Fruit fly (Drosophila melanogaster) whole organism, embryonic: ENCODE measurements around the gene CG43060.

Experiments used
- ATbp ChIP-seq: fragments of 200-800 bp; sonication (Bioruptor generic); optimal IDR thresholded peaks from 2 replicates; lab custom pipeline; 2017; ENCODE audit warnings: missing biosample characterization, mild to moderate bottlenecking, missing genetic modification characterization, missing genetic modification reagents
- Atf-2 ChIP-seq: fragments of 200-800 bp; sonication (Bioruptor generic); optimal IDR thresholded peaks from 2 replicates; lab custom pipeline; 2016; ENCODE audit warnings: missing biosample characterization, missing genetic modification characterization
- CG10274 ChIP-seq: fragments of 200-800 bp; sonication (Bioruptor generic); optimal IDR thresholded peaks from 3 replicates; lab custom pipeline; 2017; ENCODE audit warnings: missing biosample characterization, mild to moderate bottlenecking, missing genetic modification characterization
- CG11398 ChIP-seq: fragments of 200-800 bp; sonication (Bioruptor generic); optimal IDR thresholded peaks from 2 replicates; lab custom pipeline; 2016; ENCODE audit warnings: missing biosample characterization, missing genetic modification characterization
- CG13424 ChIP-seq: fragments of 200-800 bp; sonication (Bioruptor generic); optimal IDR thresholded peaks from 2 replicates; lab custom pipeline; 2019; ENCODE audit warnings: missing biosample characterization, mild to moderate bottlenecking, missing genetic modification characterization, moderate library complexity
- CG14014 ChIP-seq: fragments of 200-800 bp; sonication (Bioruptor generic); IDR thresholded peaks from 2 replicates; pipeline ENCODE4 v1.3.6; 2022; ENCODE audit warnings: missing biosample characterization, missing genetic modification characterization
- CG14667 ChIP-seq: fragments of 200-800 bp; sonication (Bioruptor generic); IDR thresholded peaks from 2 replicates; pipeline ENCODE4 v1.3.6; 2022; ENCODE audit warnings: missing biosample characterization, missing genetic modification characterization
- CG14860 ChIP-seq: fragments of 200-800 bp; sonication (Bioruptor generic); IDR thresholded peaks from 3 replicates; pipeline ENCODE4 v1.3.6; 2022; ENCODE audit warnings: missing biosample characterization, missing genetic modification characterization; ENCODE audit not compliant: partially characterized antibody
- CG15011 ChIP-seq: fragments of 200-800 bp; sonication (Bioruptor generic); optimal IDR thresholded peaks from 3 replicates; lab custom pipeline; 2018; ENCODE audit warnings: missing biosample characterization, mild to moderate bottlenecking, missing genetic modification characterization
- CG16815 ChIP-seq: fragments of 200-800 bp; sonication (Bioruptor generic); optimal IDR thresholded peaks from 3 replicates; lab custom pipeline; 2017; ENCODE audit warnings: missing biosample characterization, mild to moderate bottlenecking, missing genetic modification characterization
- CG17385 ChIP-seq: fragments of 200-800 bp; sonication (Bioruptor generic); optimal IDR thresholded peaks from 3 replicates; lab custom pipeline; 2018; ENCODE audit warnings: missing biosample characterization, mild to moderate bottlenecking, missing genetic modification characterization
- CG18011 ChIP-seq: fragments of 200-800 bp; sonication (Bioruptor generic); optimal IDR thresholded peaks from 2 replicates; lab custom pipeline; 2017; ENCODE audit warnings: missing biosample characterization, missing genetic modification characterization, mild to moderate bottlenecking, moderate library complexity, missing genotype
- CG2129 ChIP-seq: fragments of 200-800 bp; sonication (Bioruptor generic); IDR thresholded peaks from 2 replicates; pipeline ENCODE4 v1.3.6; 2022; ENCODE audit warnings: missing biosample characterization, missing genetic modification characterization; ENCODE audit not compliant: partially characterized antibody
- CG2712 ChIP-seq: fragments of 200-800 bp; optimal IDR thresholded peaks from 3 replicates; lab custom pipeline; 2019; ENCODE audit warnings: missing biosample characterization, mild to moderate bottlenecking, missing genetic modification characterization, moderate library complexity
- CG3163 ChIP-seq: fragments of 200-800 bp; sonication (Bioruptor generic); optimal IDR thresholded peaks from 3 replicates; lab custom pipeline; 2016; ENCODE audit warnings: missing biosample characterization, missing genetic modification characterization
- CG3407 ChIP-seq: fragments of 200-800 bp; sonication (Bioruptor generic); optimal IDR thresholded peaks from 2 replicates; lab custom pipeline; 2018; ENCODE audit warnings: missing biosample characterization, mild to moderate bottlenecking, missing genetic modification characterization
- CG4360 ChIP-seq: fragments of 200-800 bp; sonication (Bioruptor generic); IDR thresholded peaks from 2 replicates; pipeline ENCODE4 v1.3.6; 2022; ENCODE audit warnings: missing biosample characterization, missing genetic modification characterization
- CG4854 ChIP-seq: fragments of 200-800 bp; sonication (Bioruptor generic); optimal IDR thresholded peaks from 2 replicates; lab custom pipeline; 2016; ENCODE audit warnings: missing biosample characterization, missing genetic modification characterization, inconsistent platforms
- CG5180 ChIP-seq: fragments of 200-800 bp; sonication (Bioruptor generic); optimal IDR thresholded peaks from 3 replicates; lab custom pipeline; 2017; ENCODE audit warnings: missing biosample characterization, missing genetic modification characterization, mild to moderate bottlenecking, moderate library complexity, missing genetic modification reagents
- CG7786 ChIP-seq: fragments of 200-800 bp; sonication (Bioruptor generic); optimal IDR thresholded peaks from 2 replicates; lab custom pipeline; 2016; ENCODE audit warnings: missing biosample characterization, missing genetic modification characterization
- CG7963 ChIP-seq: fragments of 200-800 bp; sonication (Bioruptor generic); IDR thresholded peaks from 3 replicates; pipeline ENCODE4 v1.3.6; 2022; ENCODE audit warnings: missing biosample characterization, missing genetic modification characterization; ENCODE audit not compliant: partially characterized antibody
- CG9609 ChIP-seq: fragments of 200-800 bp; sonication (Bioruptor generic); optimal IDR thresholded peaks from 3 replicates; lab custom pipeline; 2016; ENCODE audit warnings: missing biosample characterization, missing genetic modification characterization
- CG9817 ChIP-seq: fragments of 200-800 bp; sonication (Bioruptor generic); optimal IDR thresholded peaks from 2 replicates; lab custom pipeline; 2018; ENCODE audit warnings: missing biosample characterization, mild to moderate bottlenecking, missing genetic modification characterization, moderate library complexity
- CG9932 ChIP-seq: fragments of 200-800 bp; sonication (Bioruptor generic); IDR thresholded peaks from 2 replicates; pipeline ENCODE4 v1.3.6; 2022; ENCODE audit warnings: missing biosample characterization, missing genetic modification characterization
- CkIIα-i1 ChIP-seq: fragments of 200-800 bp; sonication (Bioruptor generic); IDR thresholded peaks from 2 replicates; pipeline ENCODE4 v1.3.6; 2022; ENCODE audit warnings: missing biosample characterization, missing genetic modification characterization
- D19B ChIP-seq: fragments of 200-800 bp; sonication (Bioruptor generic); optimal IDR thresholded peaks from 2 replicates; lab custom pipeline; 2017; ENCODE audit warnings: missing biosample characterization, mild to moderate bottlenecking, missing genetic modification characterization
- Doc3 ChIP-seq: fragments of 200-800 bp; sonication (Bioruptor generic); IDR thresholded peaks from 3 replicates; pipeline ENCODE4 v1.3.6; 2022; ENCODE audit warnings: missing biosample characterization, missing genetic modification characterization; ENCODE audit not compliant: partially characterized antibody
- HHEX ChIP-seq: fragments of 200-800 bp; sonication (Bioruptor generic); optimal IDR thresholded peaks from 3 replicates; lab custom pipeline; 2017; ENCODE audit warnings: missing biosample characterization, mild to moderate bottlenecking, missing genetic modification characterization, missing genetic modification reagents
- Hr3 ChIP-seq: fragments of 200-800 bp; sonication (Bioruptor generic); optimal IDR thresholded peaks from 3 replicates; lab custom pipeline; 2016; ENCODE audit warnings: missing biosample characterization, missing genetic modification characterization
- NC2β ChIP-seq: fragments of 200-800 bp; sonication (Bioruptor generic); optimal IDR thresholded peaks from 2 replicates; lab custom pipeline; 2016; ENCODE audit warnings: missing biosample characterization, missing genetic modification characterization
- Nf-YC ChIP-seq: fragments of 200-800 bp; optimal IDR thresholded peaks from 3 replicates; lab custom pipeline; 2019; ENCODE audit warnings: missing biosample characterization, mild to moderate bottlenecking, missing genetic modification characterization, moderate library complexity
- Opbp ChIP-seq: fragments of 200-800 bp; sonication (Bioruptor generic); IDR thresholded peaks from 3 replicates; pipeline ENCODE4 v1.3.6; 2022; ENCODE audit warnings: missing biosample characterization, missing genetic modification characterization; ENCODE audit not compliant: partially characterized antibody
- PHDP ChIP-seq: fragments of 200-800 bp; sonication (Bioruptor generic); optimal IDR thresholded peaks from 3 replicates; lab custom pipeline; 2018; ENCODE audit warnings: missing biosample characterization, mild to moderate bottlenecking, missing genetic modification characterization, moderate library complexity
- Ptx1 ChIP-seq: fragments of 200-800 bp; sonication (Bioruptor generic); IDR thresholded peaks from 2 replicates; pipeline ENCODE4 v1.3.6; 2022; ENCODE audit warnings: missing biosample characterization, missing genetic modification characterization
- Side ChIP-seq: fragments of 200-800 bp; sonication (Bioruptor generic); optimal IDR thresholded peaks from 2 replicates; lab custom pipeline; 2016; ENCODE audit warnings: missing biosample characterization, missing genetic modification characterization
- ab ChIP-seq: fragments of 200-800 bp; sonication (Bioruptor generic); optimal IDR thresholded peaks from 2 replicates; lab custom pipeline; 2016; ENCODE audit warnings: missing biosample characterization, missing genetic modification characterization
- ara ChIP-seq: fragments of 200-800 bp; sonication (Bioruptor generic); IDR thresholded peaks from 2 replicates; pipeline ENCODE4 v1.3.6; 2022; ENCODE audit warnings: missing biosample characterization, missing genetic modification characterization
- caup ChIP-seq: fragments of 200-800 bp; sonication (Bioruptor generic); optimal IDR thresholded peaks from 3 replicates; lab custom pipeline; 2017; ENCODE audit warnings: missing biosample characterization, mild to moderate bottlenecking, missing genetic modification characterization, moderate library complexity; ENCODE audit not compliant: severe bottlenecking
- crp ChIP-seq, 2 experiments: fragments of 200-800 bp; sonication (Bioruptor generic); optimal IDR thresholded peaks; 2 replicates in 1 of 2; 3 replicates in 1 of 2; lab custom pipeline; 2017; ENCODE audit warnings: missing biosample characterization in 2 of 2, missing genetic modification characterization in 2 of 2, mild to moderate bottlenecking in 1 of 2, moderate library complexity in 1 of 2
- danr ChIP-seq: fragments of 200-800 bp; sonication (Bioruptor generic); IDR thresholded peaks from 2 replicates; pipeline ENCODE4 v1.3.6; 2022; ENCODE audit warnings: missing biosample characterization, missing genetic modification characterization
- disco-r ChIP-seq: fragments of 200-800 bp; sonication (Bioruptor generic); optimal IDR thresholded peaks from 2 replicates; lab custom pipeline; 2016; ENCODE audit warnings: missing biosample characterization, missing genetic modification characterization
- grn ChIP-seq: fragments of 200-800 bp; sonication (Bioruptor generic); optimal IDR thresholded peaks from 3 replicates; lab custom pipeline; 2017; ENCODE audit warnings: missing biosample characterization, missing genetic modification characterization
- lov ChIP-seq, 2 experiments: fragments of 200-800 bp in 1 of 2; fragments of >200 bp in 1 of 2; sonication (Bioruptor generic) in 1 of 2; IDR thresholded peaks in 1 of 2; optimal IDR thresholded peaks in 1 of 2; 2 replicates in 1 of 2; 3 replicates in 1 of 2; pipeline versions ENCODE4 v1.3.6 to Lab custom; 2017 to 2022; ENCODE audit warnings: missing biosample characterization in 1 of 2, missing genetic modification characterization in 1 of 2
- maf-S ChIP-seq: fragments of 200-800 bp; sonication (Bioruptor generic); optimal IDR thresholded peaks from 2 replicates; lab custom pipeline; 2016; ENCODE audit warnings: missing biosample characterization, missing genetic modification characterization
- peb ChIP-seq: fragments of 200-800 bp; sonication (Bioruptor generic); IDR thresholded peaks from 2 replicates; pipeline ENCODE4 v1.3.6; 2022; ENCODE audit warnings: missing biosample characterization, missing genetic modification characterization
- pros ChIP-seq: fragments of 200-800 bp; sonication (Bioruptor generic); optimal IDR thresholded peaks from 3 replicates; lab custom pipeline; 2019; ENCODE audit warnings: missing biosample characterization, mild to moderate bottlenecking, missing genetic modification characterization, moderate library complexity
- shn ChIP-seq: fragments of 200-800 bp; sonication (Bioruptor generic); optimal IDR thresholded peaks from 3 replicates; lab custom pipeline; 2016; ENCODE audit warnings: missing biosample characterization, missing genetic modification characterization
- tgo ChIP-seq: fragments of 200-800 bp; sonication (Bioruptor generic); IDR thresholded peaks from 3 replicates; pipeline ENCODE4 v1.3.6; 2022; ENCODE audit warnings: missing biosample characterization, missing genetic modification characterization
- wor ChIP-seq: fragments of 200-800 bp; sonication (Bioruptor generic); IDR thresholded peaks from 2 replicates; pipeline ENCODE4 v1.3.6; 2022; ENCODE audit warnings: missing biosample characterization, missing genetic modification characterization

CG43060 gene

dm6 chr3R:8027203-8027688 is 13.8 kb upstream of the CG43060 start (continued):
- TF ChIP-seq ara (GFP tag; lab: Robert Waterston, UW) (peak; percentile 26; the same call in 1 of the 2 replicates), CG18011 (GFP tag; lab: Kevin White, UChicago) (peak; percentile 40), CG11398 (GFP tag; lab: Kevin White, UChicago) (no peak), PHDP (tag; lab: Kevin White, UChicago) (peak; percentile 95), ab (GFP tag; lab: Kevin White, UChicago) (no peak), Hr3 (GFP tag; lab: Kevin White, UChicago) (peak; percentile 91), CG7786 (GFP tag; lab: Kevin White, UChicago) (no peak), CG14014 (GFP tag; lab: Robert Waterston, UW) (peak; percentile 79), CG16815 (GFP tag; lab: Kevin White, UChicago) (peak; percentile 48), CkIIα-i1 (GFP tag; lab: Robert Waterston, UW) (no peak), Doc3 (no peak), disco-r (GFP tag; lab: Kevin White, UChicago) (no peak), D19B (peak; percentile 19), Nf-YC (tag; lab: Kevin White, UChicago) (peak; percentile 74), CG14860 (GFP tag; lab: Robert Waterston, UW) (no peak), Ptx1 (peak; percentile 86), CG15011 (GFP tag; lab: Kevin White, UChicago) (no peak), lov (optimal IDR thresholded peaks at IDR 0.05; lab: Kevin White, UChicago) (no peak), lov (GFP tag; IDR thresholded peaks at IDR 0.05; lab: Robert Waterston, UW) (no peak), CG10274 (GFP tag; lab: Kevin White, UChicago) (peak; percentile 39), CG14667 (GFP tag; lab: Robert Waterston, UW) (peak; percentile 61), CG9609 (GFP tag; lab: Kevin White, UChicago) (peak; percentile 44), CG5180 (GFP tag; lab: Kevin White, UChicago) (peak; percentile 40), CG2712 (peak; percentile 90), CG13424 (tag; lab: Kevin White, UChicago) (peak; percentile 96), maf-S (GFP tag; lab: Kevin White, UChicago) (no peak), CG9932 (GFP tag; lab: Robert Waterston, UW) (peak; percentile 73), CG2129 (GFP tag; lab: Robert Waterston, UW) (no peak), CG9817 (peak; percentile 80), caup (GFP tag; lab: Kevin White, UChicago) (peak; percentile 79), Opbp (GFP tag; lab: Robert Waterston, UW) (no peak), wor (GFP tag; lab: Robert Waterston, UW) (peak; percentile 81), Side (GFP tag; lab: Kevin White, UChicago) (no peak), grn (no peak), shn (GFP tag; lab: Kevin White, UChicago) (peak; percentile 1), NC2β (no peak), CG17385 (GFP tag; lab: Kevin White, UChicago) (peak; percentile 92), peb (no peak), Atf-2 (peak; percentile 22), CG3407 (GFP tag; lab: Kevin White, UChicago) (peak; percentile 73), CG4854 (no peak), HHEX (peak; percentile 83), tgo (GFP tag; lab: Robert Waterston, UW) (peak; percentile 67; the same call in 2 of the 3 replicates), CG4360 (GFP tag; lab: Robert Waterston, UW) (0 out of 2 replicates have a peak, but pooled peaks have one; percentile 23), CG3163 (GFP tag; lab: Kevin White, UChicago) (peak; percentile 86), ATbp (GFP tag; lab: Kevin White, UChicago) (peak; percentile 86), CG7963 (GFP tag; lab: Robert Waterston, UW) (no peak), danr (GFP tag; lab: Robert Waterston, UW) (peak; percentile 50; the same call in 1 of the 2 replicates), pros (GFP tag; lab: Kevin White, UChicago) (no peak), crp (GFP tag; optimal IDR thresholded peaks at IDR 0.05; lab: Kevin White, UChicago) (peak in 1 of 2 experiments; percentile 29)
